Fruit fly (Drosophila melanogaster) whole organism: ENCODE measurements around the gene CG4186.

Experiments used
- CG8478 ChIP-seq: fragments of >200 bp; optimal IDR thresholded peaks from 2 replicates; lab custom pipeline; 2018; ENCODE audit warnings: inconsistent platforms
- pan ChIP-seq: fragments of >200 bp; optimal IDR thresholded peaks from 2 replicates; lab custom pipeline; 2017
- psq ChIP-seq: fragments of >200 bp; optimal IDR thresholded peaks from 2 replicates; lab custom pipeline; 2017

dm6 chr3L:20755585-20755984 is 13.8 kb upstream of the CG4186 start, which contains the start of gene CG33912:
- TF ChIP-seq CG8478 (lab: Kevin White, UChicago) (no peak), psq (lab: Kevin White, UChicago) (no peak), pan (lab: Kevin White, UChicago) (no peak)
